Fruit fly (Drosophila melanogaster): Measurements from ENCODE around the gene Sbds.

DNA sequence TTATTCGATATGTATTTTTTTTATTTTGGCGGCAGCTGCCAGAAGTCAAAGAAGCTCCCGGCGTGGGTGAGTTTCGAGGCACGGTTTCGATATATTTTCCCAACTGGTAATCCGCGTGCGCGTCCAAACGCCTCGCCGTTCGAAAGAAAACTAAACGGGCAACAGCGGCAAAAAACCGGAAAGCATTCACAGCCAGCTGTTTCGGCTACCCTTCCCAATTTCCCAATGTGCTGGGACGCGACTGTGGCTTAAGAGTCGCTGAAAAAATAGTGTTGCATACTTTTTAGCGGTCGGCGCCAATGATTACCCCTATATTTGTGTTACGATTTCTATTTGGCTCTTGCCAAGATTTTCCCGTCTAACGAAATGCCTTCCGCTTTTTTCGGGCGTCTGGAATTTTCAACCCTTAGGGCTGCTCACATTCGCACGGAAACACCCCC lies 49.3 kb upstream of the Sbds start, which contains the start of gene SP1173:
- TF ChIP-seq dac (GFP tag; optimal IDR thresholded peaks at IDR 0.05) (no peak), CG6854 (GFP tag; optimal IDR thresholded peaks at IDR 0.05) (peak; percentile 64), CG16779 (tag; optimal IDR thresholded peaks at IDR 0.05) (no peak), CG11902 (GFP tag; optimal IDR thresholded peaks at IDR 0.05) (no peak), net (GFP tag; optimal IDR thresholded peaks at IDR 0.05) (peak; percentile 67), acj6 (GFP tag; optimal IDR thresholded peaks at IDR 0.05) (no peak)
